Worm (Caenorhabditis elegans) whole organism, L3 larva: Measurements from ENCODE around the gene flp-9.

Source experiments
- fkh-2 ChIP-seq: fragments of 150-350 bp; optimal IDR thresholded peaks from 2 replicates; lab custom pipeline; 2014; ENCODE audit warnings: missing biosample characterization, missing genetic modification reagents, missing genetic modification characterization
- fos-1 ChIP-seq: fragments of 150-350 bp; optimal IDR thresholded peaks from 2 replicates; lab custom pipeline; 2014; ENCODE audit warnings: missing biosample characterization, missing genetic modification characterization
- lin-15B ChIP-seq: fragments of 150-350 bp; optimal IDR thresholded peaks from 2 replicates; lab custom pipeline; 2014; ENCODE audit warnings: missing biosample characterization, missing genetic modification characterization
- nhr-12 ChIP-seq: fragments of 150-350 bp; optimal IDR thresholded peaks from 2 replicates; lab custom pipeline; 2014; ENCODE audit warnings: missing biosample characterization, missing genetic modification characterization
- nhr-237 ChIP-seq: fragments of 150-350 bp; optimal IDR thresholded peaks from 2 replicates; lab custom pipeline; 2014; ENCODE audit warnings: missing biosample characterization, missing genetic modification characterization
- pha-4 ChIP-seq: fragments of 150-350 bp; optimal IDR thresholded peaks from 2 replicates; lab custom pipeline; 2014; ENCODE audit warnings: missing biosample characterization, missing genetic modification reagents, missing genetic modification characterization
- snpc-4 ChIP-seq: fragments of 150-350 bp; optimal IDR thresholded peaks from 2 replicates; lab custom pipeline; 2014; ENCODE audit warnings: missing biosample characterization, missing genetic modification characterization
- ztf-11 ChIP-seq: fragments of 150-350 bp; optimal IDR thresholded peaks from 2 replicates; lab custom pipeline; 2014; ENCODE audit warnings: missing biosample characterization, missing genetic modification characterization

ce11 chrIV:12743680-12744079 lies 13.7 kb downstream of the flp-9 start:
- no peak for TF ChIP-seq fos-1 (tag; lab: Kevin White, UChicago)
- no peak for TF ChIP-seq nhr-12
- no peak for TF ChIP-seq fkh-2 (tag; lab: Kevin White, UChicago)
- TF ChIP-seq pha-4 (tag; lab: Kevin White, UChicago) = no peak
- no peak for TF ChIP-seq snpc-4 (tag; lab: Kevin White, UChicago)
- no peak for TF ChIP-seq nhr-237 (tag; lab: Kevin White, UChicago)
- TF ChIP-seq ztf-11 (tag; lab: Kevin White, UChicago) = no peak
- TF ChIP-seq lin-15B (tag; lab: Kevin White, UChicago) = no peak
